Fruit fly (Drosophila melanogaster) whole organism, prepupa: ENCODE measurements around the gene tal-AA.

Experiments
- CG32006 ChIP-seq: fragments of 200-800 bp; sonication (Bioruptor generic); optimal IDR thresholded peaks from 3 replicates; lab custom pipeline; 2017; ENCODE audit warnings: missing biosample characterization, mild to moderate bottlenecking, missing genetic modification characterization
- CG6792 ChIP-seq: fragments of 200-800 bp; sonication (Bioruptor generic); optimal IDR thresholded peaks from 3 replicates; lab custom pipeline; 2016; ENCODE audit warnings: missing biosample characterization, missing genetic modification characterization
- cyc ChIP-seq: fragments of 200-800 bp; sonication (Bioruptor generic); optimal IDR thresholded peaks from 3 replicates; lab custom pipeline; 2016; ENCODE audit warnings: missing biosample characterization, missing genetic modification characterization

- TF ChIP-seq CG6792 (GFP tag; lab: Kevin White, UChicago) (no peak), CG32006 (GFP tag; lab: Kevin White, UChicago) (no peak), cyc (no peak)
These were observed 6.7 kb upstream of the tal-AA start for dm6 chr3R:13806032-13806709.
